Fruit fly (Drosophila melanogaster): Measurements from ENCODE around the gene CG2962.

Gene CG2962

dm6 chrX:10216634-10217239 is at the start of gene CG2962:
Gene CG2962 (minus strand): TSS chrX:10216642.
- TF ChIP-seq noc (tag; optimal IDR thresholded peaks at IDR 0.05): no peak

- no peak for TF ChIP-seq noc (tag; optimal IDR thresholded peaks at IDR 0.05)
These were observed 49.6 kb upstream of the CG2962 start for dm6 chrX:10266018-10266384.

- TF ChIP-seq noc (tag; optimal IDR thresholded peaks at IDR 0.05): peak; percentile 95
These were observed 49.0 kb upstream of the CG2962 start, which contains the start of gene CG12643 for dm6 chrX:10265213-10266017. Gene CG12643 (minus strand): TSS chrX:10265263.

dm6 chrX:10263957-10264248 is 47.5 kb upstream of the CG2962 start:
- TF ChIP-seq noc (tag; optimal IDR thresholded peaks at IDR 0.05): no peak

dm6 chrX:10263165-10263956 is 46.9 kb upstream of the CG2962 start, which contains the start of gene Hk:
Gene Hk (minus strand): TSS chrX:10263485.
- TF ChIP-seq noc (tag; optimal IDR thresholded peaks at IDR 0.05): peak; percentile 88

- no peak for TF ChIP-seq noc (tag; optimal IDR thresholded peaks at IDR 0.05)
These were observed 44.7 kb upstream of the CG2962 start for dm6 chrX:10261172-10261571.

- no peak for TF ChIP-seq noc (tag; optimal IDR thresholded peaks at IDR 0.05)
These were observed 43.1 kb upstream of the CG2962 start for dm6 chrX:10259524-10259923.

- TF ChIP-seq noc (tag; optimal IDR thresholded peaks at IDR 0.05): no peak
These were observed 39.8 kb upstream of the CG2962 start for dm6 chrX:10256228-10256627.

- no peak for TF ChIP-seq noc (tag; optimal IDR thresholded peaks at IDR 0.05)
These were observed 36.3 kb upstream of the CG2962 start for dm6 chrX:10252745-10253144.

dm6 chrX:10250659-10251058 is 34.2 kb upstream of the CG2962 start:
- no peak for TF ChIP-seq noc (tag; optimal IDR thresholded peaks at IDR 0.05)

- TF ChIP-seq noc (tag; optimal IDR thresholded peaks at IDR 0.05): no peak
These were observed 33.6 kb upstream of the CG2962 start for dm6 chrX:10250017-10250416.

dm6 chrX:10247366-10247765 is 30.9 kb upstream of the CG2962 start:
- TF ChIP-seq noc (tag; optimal IDR thresholded peaks at IDR 0.05): no peak

- no peak for TF ChIP-seq noc (tag; optimal IDR thresholded peaks at IDR 0.05)
These were observed 28.3 kb upstream of the CG2962 start for dm6 chrX:10244763-10245162.

dm6 chrX:10243540-10243939 is 27.1 kb upstream of the CG2962 start:
- TF ChIP-seq noc (tag; optimal IDR thresholded peaks at IDR 0.05): no peak

- TF ChIP-seq noc (tag; optimal IDR thresholded peaks at IDR 0.05): no peak
These were observed 26.4 kb upstream of the CG2962 start for dm6 chrX:10242883-10243282.

dm6 chrX:10241919-10242318 is 25.5 kb upstream of the CG2962 start:
- no peak for TF ChIP-seq noc (tag; optimal IDR thresholded peaks at IDR 0.05)

dm6 chrX:10234024-10234520 is 17.6 kb upstream of the CG2962 start:
- no peak for TF ChIP-seq noc (tag; optimal IDR thresholded peaks at IDR 0.05)

Data from whole organism, larva.